Fruit fly (Drosophila melanogaster) whole organism, pupa: ENCODE results near the gene CG43072.

Experiments
- CG14655 ChIP-seq: fragments of 200-800 bp; sonication (Bioruptor generic); optimal IDR thresholded peaks from 3 replicates; lab custom pipeline; 2017; ENCODE audit warnings: mild to moderate bottlenecking, missing biosample characterization, missing genetic modification reagents, missing genetic modification characterization
- CG32121 ChIP-seq: fragments of 200-800 bp; sonication (Bioruptor generic); IDR thresholded peaks from 2 replicates; pipeline ENCODE4 v1.3.6; 2022; ENCODE audit warnings: missing biosample characterization, missing genetic modification characterization
- CG34367 ChIP-seq: fragments of 200-800 bp; sonication (Bioruptor generic); optimal IDR thresholded peaks from 2 replicates; lab custom pipeline; 2018; ENCODE audit warnings: missing biosample characterization, mild to moderate bottlenecking, missing genetic modification characterization
- CG8301 ChIP-seq: fragments of 200-800 bp; sonication (Bioruptor generic); optimal IDR thresholded peaks from 2 replicates; lab custom pipeline; 2018; ENCODE audit warnings: missing biosample characterization, mild to moderate bottlenecking, missing genetic modification characterization
- Pif1A ChIP-seq: fragments of 200-800 bp; sonication (Bioruptor generic); optimal IDR thresholded peaks from 3 replicates; lab custom pipeline; 2016; ENCODE audit warnings: missing biosample characterization, missing genetic modification characterization
- Pif1B ChIP-seq: fragments of 200-800 bp; sonication (Bioruptor generic); optimal IDR thresholded peaks from 3 replicates; lab custom pipeline; 2016; ENCODE audit warnings: missing biosample characterization, missing genetic modification characterization
- Snoo ChIP-seq: fragments of 200-800 bp; sonication (Bioruptor generic); optimal IDR thresholded peaks from 3 replicates; lab custom pipeline; 2017; ENCODE audit warnings: missing biosample characterization, mild to moderate bottlenecking, missing genetic modification characterization, inconsistent platforms

- TF ChIP-seq Snoo (tag; lab: Kevin White, UChicago) (no peak), CG32121 (GFP tag; lab: Robert Waterston, UW) (peak; percentile 63; the same call in 1 of the 2 replicates), CG34367 (tag; lab: Kevin White, UChicago) (no peak), CG8301 (no peak), Pif1A (GFP tag; lab: Kevin White, UChicago) (no peak), Pif1B (GFP tag; lab: Kevin White, UChicago) (no peak), CG14655 (no peak)
Measured at dm6 chr3L:21040831-21041230, 24.8 kb upstream of the CG43072 start.
